Worm (Caenorhabditis elegans) whole organism, late embryonic: ENCODE results near the gene C04A2.15.

Experiments
- C08G9.2 ChIP-seq: sonication (generic microtip); optimal IDR thresholded peaks from 2 replicates; lab custom pipeline; 2016; ENCODE audit warnings: mild to moderate bottlenecking, missing genetic modification characterization, moderate library complexity, missing compliant biosample characterization
- ahr-1 ChIP-seq: sonication (generic microtip); optimal IDR thresholded peaks from 2 replicates; lab custom pipeline; 2016; ENCODE audit warnings: missing genetic modification characterization, missing compliant biosample characterization
- ama-1 ChIP-seq: fragments of 150-350 bp; optimal IDR thresholded peaks from 2 replicates; lab custom pipeline; 2014
- ceh-22 ChIP-seq: sonication (generic microtip); optimal IDR thresholded peaks from 2 replicates; lab custom pipeline; 2017; ENCODE audit warnings: missing biosample characterization, missing genetic modification characterization
- ceh-24 ChIP-seq: sonication (generic microtip); optimal IDR thresholded peaks from 2 replicates; lab custom pipeline; 2016; ENCODE audit warnings: mild to moderate bottlenecking, missing genetic modification characterization, missing compliant biosample characterization
- ceh-34 ChIP-seq: sonication (generic microtip); optimal IDR thresholded peaks from 2 replicates; lab custom pipeline; 2016; ENCODE audit warnings: mild to moderate bottlenecking, missing genetic modification characterization, missing compliant biosample characterization
- ceh-48 ChIP-seq: sonication (generic microtip); optimal IDR thresholded peaks from 2 replicates; lab custom pipeline; 2016; ENCODE audit warnings: missing genetic modification characterization, inconsistent platforms, missing compliant biosample characterization
- che-1 ChIP-seq: sonication (generic microtip); optimal IDR thresholded peaks from 2 replicates; lab custom pipeline; 2016; ENCODE audit warnings: mild to moderate bottlenecking, missing genetic modification characterization, missing compliant biosample characterization
- elt-2 ChIP-seq: sonication (generic microtip); optimal IDR thresholded peaks from 2 replicates; lab custom pipeline; 2016; ENCODE audit warnings: missing genetic modification reagents, missing genetic modification characterization, missing compliant biosample characterization
- ets-4 ChIP-seq: sonication (generic microtip); optimal IDR thresholded peaks from 2 replicates; lab custom pipeline; 2016; ENCODE audit warnings: missing genetic modification characterization, missing compliant biosample characterization
- fkh-10 ChIP-seq: fragments of 150-350 bp; optimal IDR thresholded peaks from 2 replicates; lab custom pipeline; 2014; ENCODE audit warnings: missing biosample characterization, missing genetic modification reagents, missing genetic modification characterization
- hlh-30 ChIP-seq: sonication (generic microtip); optimal IDR thresholded peaks from 2 replicates; lab custom pipeline; 2017; ENCODE audit warnings: antibody characterized with exemption, missing genetic modification characterization, missing compliant biosample characterization; ENCODE audit not compliant: insufficient read depth
- hlh-6 ChIP-seq: sonication (generic microtip); optimal IDR thresholded peaks from 2 replicates; lab custom pipeline; 2016; ENCODE audit warnings: missing genotype, missing genetic modification characterization, missing compliant biosample characterization
- hlh-8 ChIP-seq: sonication (generic microtip); optimal IDR thresholded peaks from 2 replicates; lab custom pipeline; 2016; ENCODE audit warnings: missing genotype, missing genetic modification characterization, missing compliant biosample characterization
- lim-6 ChIP-seq: sonication (generic microtip); optimal IDR thresholded peaks from 2 replicates; lab custom pipeline; 2016; ENCODE audit warnings: missing genetic modification characterization, missing compliant biosample characterization
- lin-11 ChIP-seq: fragments of 200-800 bp; sonication (Bioruptor generic); optimal IDR thresholded peaks from 2 replicates; lab custom pipeline; 2018; ENCODE audit warnings: mild to moderate bottlenecking, missing genetic modification characterization, missing compliant biosample characterization
- odd-2 ChIP-seq: sonication (generic microtip); optimal IDR thresholded peaks from 2 replicates; lab custom pipeline; 2017; ENCODE audit warnings: antibody characterized with exemption, mild to moderate bottlenecking, missing genetic modification characterization, missing compliant biosample characterization
- pha-2 ChIP-seq: sonication (generic microtip); optimal IDR thresholded peaks from 2 replicates; lab custom pipeline; 2017; ENCODE audit warnings: mild to moderate bottlenecking, missing genetic modification characterization, missing compliant biosample characterization
- ref-2 ChIP-seq: sonication (generic microtip); optimal IDR thresholded peaks from 2 replicates; lab custom pipeline; 2016; ENCODE audit warnings: missing genetic modification characterization, missing compliant biosample characterization
- sox-4 ChIP-seq: sonication (generic microtip); optimal IDR thresholded peaks from 2 replicates; lab custom pipeline; 2017; ENCODE audit warnings: mild to moderate bottlenecking, missing genetic modification characterization, inconsistent platforms, missing compliant biosample characterization
- syd-9 ChIP-seq: sonication (generic microtip); optimal IDR thresholded peaks from 2 replicates; lab custom pipeline; 2016; ENCODE audit warnings: mild to moderate bottlenecking, missing genetic modification characterization, moderate library complexity, missing compliant biosample characterization
- tbx-7 ChIP-seq: sonication (generic microtip); optimal IDR thresholded peaks from 2 replicates; lab custom pipeline; 2016; ENCODE audit warnings: missing genotype, missing genetic modification characterization, missing compliant biosample characterization
- ttx-3 ChIP-seq: sonication (generic microtip); optimal IDR thresholded peaks from 2 replicates; lab custom pipeline; 2016; ENCODE audit warnings: missing genetic modification reagents, missing genetic modification characterization, missing compliant biosample characterization
- unc-3 ChIP-seq, 2 experiments: fragments of 200-800 bp in 1 of 2; sonication (Bioruptor generic) in 1 of 2; sonication (generic microtip) in 1 of 2; conservative IDR thresholded peaks in 1 of 2; optimal IDR thresholded peaks in 1 of 2; 2 replicates each; pipeline versions ENCODE4 v1.3.6 to Lab custom; 2016 to 2022; ENCODE audit warnings: missing compliant biosample characterization in 2 of 2, missing genetic modification characterization in 2 of 2, missing genetic modification reagents in 1 of 2
- unc-55 ChIP-seq: sonication (generic microtip); optimal IDR thresholded peaks from 2 replicates; lab custom pipeline; 2017; ENCODE audit warnings: missing biosample characterization, missing genetic modification reagents, missing genetic modification characterization
- unc-86 ChIP-seq: sonication (generic microtip); optimal IDR thresholded peaks from 2 replicates; lab custom pipeline; 2016; ENCODE audit warnings: missing genetic modification characterization, missing compliant biosample characterization
- zip-5 ChIP-seq: sonication (generic microtip); optimal IDR thresholded peaks from 2 replicates; lab custom pipeline; 2016; ENCODE audit warnings: missing genetic modification characterization, missing compliant biosample characterization
- ztf-16 ChIP-seq: sonication (generic microtip); optimal IDR thresholded peaks from 2 replicates; lab custom pipeline; 2017; ENCODE audit warnings: missing genetic modification characterization, missing compliant biosample characterization

The C04A2.15 gene

DNA sequence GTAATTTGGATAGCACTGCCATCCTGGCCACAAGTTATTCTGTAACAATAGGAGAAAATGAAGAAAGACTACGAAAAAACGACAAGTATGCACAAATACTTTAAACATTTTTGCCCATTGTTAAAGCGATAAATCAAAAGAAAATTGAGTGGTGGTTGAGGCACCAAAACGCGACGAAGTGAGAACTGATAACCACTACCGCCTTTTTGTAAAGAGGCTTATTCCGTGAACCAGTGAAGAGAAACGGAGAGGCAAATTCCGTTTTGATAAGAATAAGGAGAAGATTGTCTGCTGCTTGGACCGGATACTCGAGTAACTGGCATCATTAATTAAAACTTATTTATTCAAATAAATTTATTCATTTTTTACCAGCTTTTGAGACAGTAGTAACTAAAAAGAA is 31.7 kb downstream of the C04A2.15 start, which contains the start of gene pmp-1:
TSS of gene pmp-1 (minus strand) at position 39 of the 400 bp plus-strand sequence.
- no peak for TF ChIP-seq ets-4

DNA sequence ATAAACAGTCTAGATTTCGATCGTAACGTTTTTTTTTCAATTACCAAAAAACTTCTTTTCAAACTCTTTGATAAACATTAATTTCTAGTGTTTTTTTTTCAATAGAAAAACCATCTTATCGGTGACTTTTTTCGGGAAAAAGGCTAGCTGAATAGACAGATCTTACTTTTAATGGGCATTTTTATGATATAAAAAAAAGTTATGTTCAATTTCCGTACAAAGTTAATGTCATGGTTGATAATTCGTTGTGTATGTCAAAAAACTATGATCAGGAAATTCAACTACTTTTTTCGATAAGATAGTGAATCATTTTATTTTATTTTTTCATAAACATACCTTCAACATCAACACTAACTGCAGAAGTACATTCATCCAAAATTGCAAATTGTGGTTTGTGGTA is 32.5 kb downstream of the C04A2.15 start:
- TF ChIP-seq ceh-24 (tag; lab: Kevin White, UChicago) (no peak), sox-4 (tag; lab: Kevin White, UChicago) (no peak), ceh-34 (no peak), lim-6 (tag; lab: Kevin White, UChicago) (no peak), ama-1 (lab: Kevin White, UChicago) (no peak), ahr-1 (tag; lab: Kevin White, UChicago) (no peak), hlh-6 (tag; lab: Kevin White, UChicago) (no peak), ceh-48 (no peak), ttx-3 (no peak), tbx-7 (tag; lab: Kevin White, UChicago) (no peak), ceh-22 (tag; lab: Kevin White, UChicago) (no peak)

DNA sequence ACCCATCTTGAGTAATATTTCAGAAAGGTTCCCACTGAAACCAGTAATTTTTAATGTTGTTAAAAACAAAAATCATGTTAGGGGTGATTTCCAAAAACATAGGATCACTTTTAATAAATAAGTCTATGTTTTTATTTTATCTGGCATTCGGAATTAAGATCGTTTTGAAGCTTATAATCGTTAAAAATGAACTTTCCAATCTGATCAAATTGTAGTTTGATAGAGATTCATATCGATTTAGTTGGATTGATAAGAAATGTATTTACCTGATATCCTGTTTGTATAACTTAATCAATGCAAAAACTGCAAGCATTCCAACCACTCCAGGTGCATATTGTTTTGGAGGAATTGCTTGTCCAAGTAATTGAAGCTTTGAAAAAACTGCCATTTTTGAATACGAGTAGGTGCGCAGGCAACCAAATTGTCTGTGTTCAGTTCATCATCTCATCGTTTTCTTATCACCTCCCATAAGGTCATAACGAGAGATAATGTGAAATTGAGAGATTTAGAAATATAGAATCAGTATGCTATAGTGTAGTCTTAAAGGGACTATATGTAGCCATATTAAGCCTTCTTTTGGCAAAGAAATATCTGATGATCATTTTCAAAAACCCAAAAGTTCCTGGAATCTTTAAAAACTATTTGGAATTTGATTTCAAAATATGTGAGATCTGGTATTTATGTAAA is 35.4 kb downstream of the C04A2.15 start, which contains the start of gene pmp-2:
TSS of gene pmp-2 (minus strand) at position 487 of the 687 bp plus-strand sequence.
- TF ChIP-seq ahr-1 (tag; lab: Kevin White, UChicago) (no peak), elt-2 (tag; lab: Kevin White, UChicago) (peak; percentile 42), fkh-10 (GFP tag; lab: Kevin White, UChicago) (no peak), hlh-6 (tag; lab: Kevin White, UChicago) (no peak), syd-9 (tag; lab: Kevin White, UChicago) (no peak)

DNA sequence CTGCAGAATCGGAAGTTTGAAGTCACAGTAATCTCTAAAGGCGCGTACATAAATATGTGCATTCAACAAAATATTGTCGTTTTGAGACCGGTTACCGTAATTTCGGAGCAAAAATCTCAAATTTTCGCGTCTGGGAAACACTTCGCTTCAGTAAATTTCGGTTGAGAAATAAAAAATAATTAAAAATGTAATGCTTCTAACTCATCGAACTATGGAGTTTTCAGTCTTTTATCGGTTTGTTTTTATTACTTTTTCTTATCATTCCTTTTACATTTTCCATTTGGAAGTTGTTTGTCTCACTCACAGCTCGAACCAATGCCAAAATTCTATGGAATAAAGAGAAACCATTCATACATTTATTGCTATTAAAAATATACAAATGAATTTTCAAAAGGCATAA is 36.2 kb downstream of the C04A2.15 start:
- TF ChIP-seq zip-5 (tag; lab: Kevin White, UChicago): no peak
- no peak for TF ChIP-seq unc-86 (tag; lab: Kevin White, UChicago)
- TF ChIP-seq ztf-16 (tag; lab: Kevin White, UChicago): no peak
- no peak for TF ChIP-seq ceh-24 (tag; lab: Kevin White, UChicago)
- TF ChIP-seq odd-2 (tag; lab: Kevin White, UChicago): no peak
- no peak for TF ChIP-seq unc-55
- TF ChIP-seq hlh-8: no peak
- TF ChIP-seq tbx-7 (tag; lab: Kevin White, UChicago): no peak
- TF ChIP-seq lin-11: no peak
- TF ChIP-seq unc-3 (GFP tag; conservative IDR thresholded peaks at IDR 0.05; lab: Robert Waterston, UW): no peak
- no peak for TF ChIP-seq unc-3 (tag; optimal IDR thresholded peaks at IDR 0.05; lab: Kevin White, UChicago)
- TF ChIP-seq lim-6 (tag; lab: Kevin White, UChicago): no peak

DNA sequence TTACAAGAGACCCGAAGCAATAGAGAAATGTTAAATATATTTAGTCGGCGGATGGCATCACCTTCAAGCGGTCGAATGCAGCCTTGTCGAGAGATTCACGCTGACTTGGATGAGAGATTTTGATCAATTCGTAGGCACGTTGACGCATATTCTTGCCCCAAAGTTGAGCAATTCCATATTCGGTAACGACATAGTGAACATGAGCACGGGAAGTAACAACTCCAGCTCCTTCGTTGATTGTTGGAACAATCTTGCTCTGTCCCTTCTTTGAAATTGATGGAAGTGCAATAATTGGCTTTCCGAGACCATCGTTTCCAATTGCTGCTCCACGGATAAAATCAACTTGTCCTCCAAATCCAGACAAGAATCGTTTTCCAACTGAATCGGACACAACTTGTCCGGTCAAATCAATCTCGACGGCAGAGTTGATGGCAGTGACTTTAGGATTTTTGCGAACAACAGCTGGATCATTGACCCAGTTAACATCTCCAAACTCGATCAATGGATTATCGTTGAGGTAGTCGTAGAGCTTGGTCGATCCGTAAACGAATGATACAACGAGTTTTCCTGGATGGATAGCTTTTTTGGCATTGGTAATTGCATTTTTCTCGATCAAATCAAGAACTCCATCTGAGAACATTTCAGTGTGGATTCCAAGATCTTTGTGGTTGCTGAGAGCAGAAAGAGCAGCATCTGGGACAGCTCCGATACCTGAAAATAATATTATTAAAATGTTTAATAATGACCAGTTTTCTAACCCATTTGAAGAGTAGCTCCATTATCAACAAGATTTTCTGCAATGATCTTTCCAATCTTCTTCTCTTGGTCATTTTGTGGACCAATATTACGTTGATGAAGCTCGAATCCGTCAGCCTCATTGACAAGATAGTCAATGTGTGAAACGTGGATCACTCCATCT is 36.9 kb downstream of the C04A2.15 start:
- no peak for TF ChIP-seq ceh-48

DNA sequence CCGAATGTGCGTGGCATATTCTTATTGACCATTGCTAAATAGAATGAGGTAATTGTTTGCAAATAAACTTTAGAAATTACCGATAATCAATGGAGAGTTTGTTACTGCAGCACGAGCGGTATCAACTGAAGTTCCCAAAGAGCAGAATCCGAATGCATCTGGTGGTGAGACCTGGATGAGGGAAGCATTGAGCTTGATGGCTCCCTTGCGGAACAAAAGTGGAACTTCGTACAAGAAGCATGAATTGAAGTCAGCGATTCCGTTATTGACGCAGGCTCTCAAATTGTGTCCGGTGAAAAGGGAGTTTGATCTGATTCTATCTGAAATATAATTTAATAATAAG is 37.5 kb downstream of the C04A2.15 start:
- TF ChIP-seq che-1 (no peak), hlh-8 (no peak)

DNA sequence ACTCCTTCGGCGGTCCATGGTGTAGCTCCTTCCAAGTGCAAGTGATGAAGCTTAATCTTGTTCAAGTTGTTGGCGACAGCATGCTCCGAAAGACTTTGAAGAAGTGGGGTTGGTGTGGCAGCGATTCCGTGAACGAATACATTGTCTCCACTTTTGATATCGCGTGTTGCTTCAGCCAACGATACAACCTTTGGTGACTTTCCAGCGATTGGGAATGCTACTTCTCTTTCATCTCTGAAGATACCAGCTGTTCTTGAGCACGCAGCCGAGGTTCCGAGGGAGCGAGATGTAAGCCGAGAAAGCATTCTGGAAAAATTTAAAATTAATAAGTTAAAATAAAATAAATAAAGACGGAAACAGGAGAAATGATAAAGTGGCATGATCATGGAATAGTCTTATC is 38.1 kb downstream of the C04A2.15 start, which contains the start of gene acer-1:
TSS of gene acer-1 (minus strand) at position 306 of the 400 bp plus-strand sequence.
- no peak for TF ChIP-seq pha-2 (tag; lab: Kevin White, UChicago)
- no peak for TF ChIP-seq C08G9.2
- TF ChIP-seq ceh-22 (tag; lab: Kevin White, UChicago): no peak
- TF ChIP-seq hlh-30 (tag; lab: Kevin White, UChicago): no peak
- TF ChIP-seq ref-2 (tag; lab: Kevin White, UChicago): no peak
- TF ChIP-seq, all 69 proteins: peak for 0
